Fruit fly (Drosophila melanogaster): Measurements from ENCODE around the gene CG7785.

The CG7785 gene

DNA sequence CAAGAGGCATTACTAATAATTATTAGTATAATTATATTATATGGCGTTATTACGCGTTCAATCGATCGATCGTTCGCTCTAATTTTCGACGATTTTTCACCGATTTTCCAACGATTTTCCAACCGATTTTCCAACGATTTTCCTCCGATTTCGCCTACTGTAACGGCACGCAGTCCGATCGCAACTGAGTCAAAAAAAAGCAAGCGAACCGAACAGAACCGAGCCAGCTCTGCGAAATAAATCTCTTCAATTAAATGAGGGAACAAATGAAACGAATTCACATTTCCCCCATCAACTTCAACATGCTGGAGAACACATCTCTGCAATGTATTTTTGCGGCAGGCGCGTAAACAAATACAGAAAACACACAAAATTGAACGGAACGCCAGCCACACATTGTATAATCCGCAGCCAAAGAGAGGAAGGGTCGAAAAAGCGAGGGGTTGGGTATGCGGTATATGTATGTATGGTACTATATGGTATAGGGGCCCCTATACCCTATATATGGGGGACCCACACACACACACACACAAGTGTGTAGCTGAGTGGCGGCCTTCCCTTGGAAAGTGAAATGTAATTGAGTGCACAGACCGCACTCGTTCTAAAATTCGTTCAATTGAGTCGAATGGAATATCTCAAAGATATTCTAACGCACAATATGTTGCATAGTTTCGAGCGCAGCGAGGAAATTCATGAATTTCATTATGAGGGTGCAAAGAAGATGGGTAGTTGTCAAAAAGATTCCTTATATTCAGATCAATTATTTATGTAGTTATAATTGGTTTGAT lies 31.6 kb downstream of the CG7785 start, which contains the start of gene htl:
TSS of gene htl (minus strand) at position 186 of the 788 bp plus-strand sequence.
- TF ChIP-seq CG17801 (GFP tag; optimal IDR thresholded peaks at IDR 0.05; ENCODE audit: partially characterized antibody): no peak

DNA sequence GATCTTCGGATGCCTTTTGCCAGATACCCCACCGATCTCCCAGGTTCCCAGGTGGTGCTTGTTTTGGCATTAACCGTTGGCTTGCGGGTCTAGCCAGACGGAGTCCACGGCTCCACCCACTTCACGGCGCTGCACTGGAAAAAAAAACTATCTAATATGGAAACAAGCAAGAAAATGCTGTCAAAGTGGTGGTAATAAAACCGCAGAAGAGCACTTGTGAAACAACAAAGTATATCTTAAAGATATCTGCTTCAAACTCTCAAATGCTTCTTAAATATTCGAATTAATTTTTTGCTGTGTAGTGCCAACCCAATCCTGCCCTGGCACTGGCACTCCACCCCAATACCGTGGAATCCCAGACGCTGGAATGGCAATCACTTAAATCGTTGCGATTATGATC lies 37.0 kb downstream of the CG7785 start:
- no peak for TF ChIP-seq CG17801 (GFP tag; optimal IDR thresholded peaks at IDR 0.05; ENCODE audit: partially characterized antibody)

dm6 chr3R:18060551-18060950 lies 39.2 kb downstream of the CG7785 start:
- no peak for TF ChIP-seq CG17801 (GFP tag; optimal IDR thresholded peaks at IDR 0.05; ENCODE audit: partially characterized antibody)

dm6 chr3R:18063168-18063792 lies 41.9 kb downstream of the CG7785 start:
- TF ChIP-seq CG17801 (GFP tag; optimal IDR thresholded peaks at IDR 0.05; ENCODE audit: partially characterized antibody): no peak

DNA sequence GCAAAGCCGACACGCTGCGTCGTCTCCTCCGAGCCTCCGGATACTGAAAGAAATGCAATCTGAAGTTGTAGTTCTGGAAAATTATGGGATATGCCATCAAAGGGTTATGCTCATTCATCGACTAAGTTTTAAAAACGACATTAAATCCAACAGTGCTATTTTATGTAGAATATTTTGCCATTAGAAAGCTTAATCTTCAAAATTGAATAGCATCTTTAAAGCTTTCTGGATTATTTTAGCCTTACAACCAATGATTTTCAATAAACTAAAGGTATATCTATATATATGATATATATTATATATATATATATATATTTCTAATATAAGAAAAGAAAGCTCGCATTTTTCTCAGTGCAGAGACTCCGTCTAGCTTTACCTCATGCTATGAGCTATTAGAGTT lies 43.0 kb downstream of the CG7785 start:
- TF ChIP-seq CG17801 (GFP tag; optimal IDR thresholded peaks at IDR 0.05; ENCODE audit: partially characterized antibody): no peak

dm6 chr3R:18067930-18068329 lies 46.5 kb downstream of the CG7785 start:
- TF ChIP-seq CG17801 (GFP tag; optimal IDR thresholded peaks at IDR 0.05; ENCODE audit: partially characterized antibody): no peak

dm6 chr3R:18072982-18073381 lies 51.6 kb downstream of the CG7785 start:
- TF ChIP-seq CG17801 (GFP tag; optimal IDR thresholded peaks at IDR 0.05; ENCODE audit: partially characterized antibody): no peak
